In the genomic region with DNA sequence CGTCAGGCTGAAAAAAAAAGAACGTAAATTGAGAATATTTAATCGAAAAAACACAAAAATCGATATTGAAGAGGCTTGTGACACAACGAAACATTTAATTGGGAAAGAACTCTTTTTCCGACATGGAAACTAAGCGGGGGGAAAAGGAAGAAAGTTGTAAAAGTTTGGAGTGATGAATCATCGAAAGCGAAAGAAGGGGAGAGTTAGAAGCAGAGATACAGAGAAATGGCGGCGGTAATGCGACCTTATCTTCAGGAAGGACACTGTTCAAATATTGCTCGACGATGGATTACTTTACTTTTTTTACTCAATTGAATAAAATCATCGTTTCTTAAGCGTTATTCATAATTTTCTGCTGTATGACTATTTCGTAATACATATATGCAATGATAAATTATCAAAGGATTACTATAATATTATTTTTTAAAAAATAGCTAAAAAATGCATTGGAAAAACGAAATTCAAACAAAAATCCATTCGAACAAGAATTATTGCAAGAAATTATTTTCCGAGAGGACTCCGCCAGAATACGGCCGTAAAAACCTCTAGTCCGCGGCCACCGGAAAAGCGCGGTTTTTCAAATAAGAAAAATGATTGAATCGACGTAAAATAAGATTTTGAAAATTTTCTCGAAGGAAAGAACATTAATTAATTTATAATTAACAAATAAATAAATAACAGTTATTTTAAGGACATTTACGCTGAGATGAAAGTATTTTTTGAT, we compare ENCODE assay signal across 3 worm cellular contexts.
TF ChIP-seq lines count a peak whose summit lies in the region.

A gene (minus strand): TSS at position 13 of the 724 bp plus-strand sequence.

TF ChIP-seq in whole organism, L1 larva, 84 proteins besides CTCF, POLR2A, EP300 and RAD21 (continued from another document and continues in another):
- peak; percentile 85 for TF ChIP-seq nhr-20 (tag; optimal IDR thresholded peaks at IDR 0.05; lab: Kevin White, UChicago)
- peak; percentile 13 for TF ChIP-seq aly-2 (tag; optimal IDR thresholded peaks at IDR 0.05; lab: Kevin White, UChicago)
- TF ChIP-seq snpc-4 (tag; optimal IDR thresholded peaks at IDR 0.05; lab: Kevin White, UChicago): peak; percentile 28
- peak; percentile 88 to 93 (median 91) for TF ChIP-seq dpl-1 (GFP tag; optimal IDR thresholded peaks at IDR 0.05; lab: Kevin White, UChicago)
- no peak for TF ChIP-seq tlp-1 (tag; optimal IDR thresholded peaks at IDR 0.05; lab: Kevin White, UChicago)
- peak; percentile 82 for TF ChIP-seq isw-1 (GFP tag; IDR thresholded peaks at IDR 0.05; lab: Robert Waterston, UW)
- TF ChIP-seq sup-37 (GFP tag; optimal IDR thresholded peaks at IDR 0.05; lab: Kevin White, UChicago): peak; percentile 82
- TF ChIP-seq nhr-71 (tag; optimal IDR thresholded peaks at IDR 0.05; lab: Kevin White, UChicago): peak; percentile 94
- no peak for TF ChIP-seq sptf-1 (tag; optimal IDR thresholded peaks at IDR 0.05; lab: Kevin White, UChicago)
- TF ChIP-seq alr-1 (tag; optimal IDR thresholded peaks at IDR 0.05; lab: Kevin White, UChicago; ENCODE audit: borderline replicate concordance): no peak
- peak; percentile 90 for TF ChIP-seq nhr-19 (GFP tag; conservative IDR thresholded peaks at IDR 0.05; lab: Robert Waterston, UW)
- no peak for TF ChIP-seq mdl-1 (tag; optimal IDR thresholded peaks at IDR 0.05; lab: Kevin White, UChicago)
- TF ChIP-seq lin-14 (GFP tag; optimal IDR thresholded peaks at IDR 0.05; lab: Kevin White, UChicago): peak; percentile 84
- no peak for TF ChIP-seq zag-1 (tag; optimal IDR thresholded peaks at IDR 0.05; lab: Kevin White, UChicago)
- TF ChIP-seq pax-3 (tag; optimal IDR thresholded peaks at IDR 0.05; lab: Kevin White, UChicago): peak; percentile 95
- TF ChIP-seq nhr-12 (tag; optimal IDR thresholded peaks at IDR 0.05; lab: Kevin White, UChicago): no peak
- TF ChIP-seq efl-1 (optimal IDR thresholded peaks at IDR 0.05; lab: Kevin White, UChicago): peak; percentile 88 to 94
- peak; percentile 93 to 99 for TF ChIP-seq efl-1 (GFP tag; optimal IDR thresholded peaks at IDR 0.05 in 1 of 2; lab: Kevin White, UChicago)
- peak; percentile 97 for TF ChIP-seq fkh-4 (tag; optimal IDR thresholded peaks at IDR 0.05; lab: Kevin White, UChicago; ENCODE audit: borderline replicate concordance)
- peak; percentile 85 for TF ChIP-seq fkh-8 (tag; optimal IDR thresholded peaks at IDR 0.05; lab: Kevin White, UChicago)
- no peak for TF ChIP-seq elt-3 (tag; optimal IDR thresholded peaks at IDR 0.05; lab: Kevin White, UChicago)
- no peak for TF ChIP-seq fkh-10 (GFP tag; optimal IDR thresholded peaks at IDR 0.05; lab: Kevin White, UChicago)
- TF ChIP-seq dsc-1 (tag; optimal IDR thresholded peaks at IDR 0.05; lab: Kevin White, UChicago): peak; percentile 94
- TF ChIP-seq nhr-28 (tag; optimal IDR thresholded peaks at IDR 0.05; lab: Kevin White, UChicago): no peak
- TF ChIP-seq ztf-4 (tag; optimal IDR thresholded peaks at IDR 0.05; lab: Kevin White, UChicago): no peak
- TF ChIP-seq vab-15 (tag; optimal IDR thresholded peaks at IDR 0.05; lab: Kevin White, UChicago): peak; percentile 33
- peak; percentile 84 for TF ChIP-seq zip-4 (GFP tag; optimal IDR thresholded peaks at IDR 0.05; lab: Kevin White, UChicago)
- TF ChIP-seq unc-98 (GFP tag; IDR thresholded peaks at IDR 0.05; lab: Robert Waterston, UW): peak; percentile 88
- no peak for TF ChIP-seq nhr-11 (tag; optimal IDR thresholded peaks at IDR 0.05; lab: Kevin White, UChicago)
- TF ChIP-seq sox-4 (tag; optimal IDR thresholded peaks at IDR 0.05; lab: Kevin White, UChicago): peak; percentile 91
- TF ChIP-seq rnt-1 (tag; optimal IDR thresholded peaks at IDR 0.05; lab: Kevin White, UChicago): peak; percentile 99
- TF ChIP-seq xbp-1 (tag; optimal IDR thresholded peaks at IDR 0.05; lab: Kevin White, UChicago): peak; percentile 90
- peak; percentile 92 to 93 for TF ChIP-seq lin-35 (GFP tag; optimal IDR thresholded peaks at IDR 0.05; lab: Kevin White, UChicago)
- TF ChIP-seq hpl-2 (GFP tag; optimal IDR thresholded peaks at IDR 0.05; lab: Kevin White, UChicago): no peak
- peak; percentile 12 for TF ChIP-seq C16A3.4 (tag; optimal IDR thresholded peaks at IDR 0.05; lab: Kevin White, UChicago)
- peak; percentile 84 for TF ChIP-seq C04F5.9 (tag; optimal IDR thresholded peaks at IDR 0.05; lab: Kevin White, UChicago)
- no peak for TF ChIP-seq egl-27 (tag; optimal IDR thresholded peaks at IDR 0.05; lab: Kevin White, UChicago)
- TF ChIP-seq nhr-77 (tag; optimal IDR thresholded peaks at IDR 0.05; lab: Kevin White, UChicago): no peak
- TF ChIP-seq fos-1 (tag; optimal IDR thresholded peaks at IDR 0.05; lab: Kevin White, UChicago): no peak
- peak; percentile 87 for TF ChIP-seq ceh-8 (GFP tag; optimal IDR thresholded peaks at IDR 0.05; lab: Kevin White, UChicago)
- TF ChIP-seq hlh-17 (GFP tag; optimal IDR thresholded peaks at IDR 0.05; lab: Kevin White, UChicago; ENCODE audit: borderline replicate concordance): peak; percentile 78

TF ChIP-seq in whole organism, L3 larva, 47 proteins besides CTCF, POLR2A, EP300 and RAD21 (continued from another document):
- no peak for TF ChIP-seq mml-1 (tag; optimal IDR thresholded peaks at IDR 0.05; lab: Kevin White, UChicago)
- TF ChIP-seq jun-1 (tag; optimal IDR thresholded peaks at IDR 0.05; lab: Kevin White, UChicago): peak; percentile 14
- no peak for TF ChIP-seq mdl-1 (tag; optimal IDR thresholded peaks at IDR 0.05; lab: Kevin White, UChicago)
- TF ChIP-seq ztf-11 (tag; optimal IDR thresholded peaks at IDR 0.05; lab: Kevin White, UChicago): no peak
- TF ChIP-seq nhr-25 (tag; optimal IDR thresholded peaks at IDR 0.05; lab: Kevin White, UChicago): no peak
- no peak for TF ChIP-seq skn-1 (tag; optimal IDR thresholded peaks at IDR 0.05; lab: Kevin White, UChicago)
- no peak for TF ChIP-seq nhr-23 (tag; optimal IDR thresholded peaks at IDR 0.05; lab: Kevin White, UChicago)
- no peak for TF ChIP-seq nhr-11 (tag; optimal IDR thresholded peaks at IDR 0.05; lab: Kevin White, UChicago)
- TF ChIP-seq nfya-1 (tag; optimal IDR thresholded peaks at IDR 0.05; lab: Kevin White, UChicago; ENCODE audit: insufficient read depth): peak; percentile 68
- no peak for TF ChIP-seq ceh-9 (tag; optimal IDR thresholded peaks at IDR 0.05; lab: Kevin White, UChicago)
- peak; percentile 52 for TF ChIP-seq lin-15B (tag; optimal IDR thresholded peaks at IDR 0.05; lab: Kevin White, UChicago)
- no peak for TF ChIP-seq fkh-2 (tag; optimal IDR thresholded peaks at IDR 0.05; lab: Kevin White, UChicago)
- TF ChIP-seq egl-5 (tag; optimal IDR thresholded peaks at IDR 0.05; lab: Kevin White, UChicago): peak; percentile 50
- no peak for TF ChIP-seq egl-27 (tag; optimal IDR thresholded peaks at IDR 0.05; lab: Kevin White, UChicago)
- no peak for TF ChIP-seq elt-3 (tag; optimal IDR thresholded peaks at IDR 0.05; lab: Kevin White, UChicago)
- TF ChIP-seq zag-1 (tag; optimal IDR thresholded peaks at IDR 0.05; lab: Kevin White, UChicago): no peak
- TF ChIP-seq ZK546.5 (tag; optimal IDR thresholded peaks at IDR 0.05; lab: Kevin White, UChicago): peak; percentile 33
- TF ChIP-seq pha-4 (tag; optimal IDR thresholded peaks at IDR 0.05; lab: Kevin White, UChicago): peak; percentile 11
- peak; percentile 26 for TF ChIP-seq R02D3.7 (tag; optimal IDR thresholded peaks at IDR 0.05; lab: Kevin White, UChicago)
- TF ChIP-seq nhr-12 (tag; optimal IDR thresholded peaks at IDR 0.05; lab: Kevin White, UChicago): no peak
- no peak for TF ChIP-seq hmg-11 (tag; optimal IDR thresholded peaks at IDR 0.05; lab: Kevin White, UChicago)
- TF ChIP-seq nhr-28 (tag; optimal IDR thresholded peaks at IDR 0.05; lab: Kevin White, UChicago): no peak
- no peak for TF ChIP-seq sea-2 (GFP tag; optimal IDR thresholded peaks at IDR 0.05; lab: Kevin White, UChicago)
- TF ChIP-seq fos-1 (tag; optimal IDR thresholded peaks at IDR 0.05; lab: Kevin White, UChicago): peak; percentile 30

TF ChIP-seq in whole organism, young adult, 124 proteins besides CTCF, POLR2A, EP300 and RAD21 (continued from another document and continues in another):
- TF ChIP-seq C06A6.2 (GFP tag; conservative IDR thresholded peaks at IDR 0.05; lab: Robert Waterston, UW): no peak
- TF ChIP-seq aptf-2 (GFP tag; conservative IDR thresholded peaks at IDR 0.05; lab: Robert Waterston, UW): 0 out of 2 replicates have a peak, but pooled peaks have one; percentile 53
- no peak for TF ChIP-seq him-1 (tag; optimal IDR thresholded peaks at IDR 0.05; lab: Kevin White, UChicago)
- peak; percentile 9 for TF ChIP-seq T07F8.4 (tag; optimal IDR thresholded peaks at IDR 0.05; lab: Kevin White, UChicago)
- TF ChIP-seq fkh-3 (tag; optimal IDR thresholded peaks at IDR 0.05; lab: Kevin White, UChicago): no peak
- no peak for TF ChIP-seq Y56A3A.18 (GFP tag; IDR thresholded peaks at IDR 0.05; lab: Robert Waterston, UW)
- TF ChIP-seq ZK185.1 (tag; optimal IDR thresholded peaks at IDR 0.05; lab: Kevin White, UChicago; ENCODE audit: poor library complexity, severe bottlenecking): peak; percentile 88
- TF ChIP-seq hsf-1 (GFP tag; IDR thresholded peaks at IDR 0.05; lab: Robert Waterston, UW): 0 out of 2 replicates have a peak, but pooled peaks have one; percentile 56
- TF ChIP-seq ztf-18 (tag; optimal IDR thresholded peaks at IDR 0.05; lab: Kevin White, UChicago): no peak
- no peak for TF ChIP-seq akir-1 (GFP tag; optimal IDR thresholded peaks at IDR 0.05; lab: Kevin White, UChicago)
- TF ChIP-seq mes-4 (tag; optimal IDR thresholded peaks at IDR 0.05; lab: Kevin White, UChicago): no peak
- no peak for TF ChIP-seq B0035.1 (tag; optimal IDR thresholded peaks at IDR 0.05; lab: Kevin White, UChicago)
- peak; percentile 45 for TF ChIP-seq ccch-3 (GFP tag; optimal IDR thresholded peaks at IDR 0.05; lab: Kevin White, UChicago)
- no peak for TF ChIP-seq atf-7 (tag; optimal IDR thresholded peaks at IDR 0.05; lab: Kevin White, UChicago)
- no peak for TF ChIP-seq attf-6 (GFP tag; IDR thresholded peaks at IDR 0.05; lab: Robert Waterston, UW)
- no peak for TF ChIP-seq somi-1 (GFP tag; optimal IDR thresholded peaks at IDR 0.05; lab: Kevin White, UChicago)
- peak; percentile 50 for TF ChIP-seq lir-1 (GFP tag; conservative IDR thresholded peaks at IDR 0.05; lab: Robert Waterston, UW)
- TF ChIP-seq unc-130 (GFP tag; optimal IDR thresholded peaks at IDR 0.05; lab: Kevin White, UChicago): peak; percentile 83
- no peak for TF ChIP-seq lag-1 (GFP tag; IDR thresholded peaks at IDR 0.05; lab: Robert Waterston, UW)
- no peak for TF ChIP-seq D2030.7 (GFP tag; IDR thresholded peaks at IDR 0.05; lab: Robert Waterston, UW)
- no peak for TF ChIP-seq sdz-38 (tag; optimal IDR thresholded peaks at IDR 0.05; lab: Kevin White, UChicago)
- TF ChIP-seq Y53F4B.3 (GFP tag; IDR thresholded peaks at IDR 0.05; lab: Robert Waterston, UW): no peak
- TF ChIP-seq lin-26 (GFP tag; IDR thresholded peaks at IDR 0.05; lab: Robert Waterston, UW): no peak
- no peak for TF ChIP-seq ceh-91 (GFP tag; IDR thresholded peaks at IDR 0.05; lab: Robert Waterston, UW)
- TF ChIP-seq Y67H2A.10 (GFP tag; conservative IDR thresholded peaks at IDR 0.05; lab: Robert Waterston, UW): no peak
- TF ChIP-seq cebp-2 (GFP tag; IDR thresholded peaks at IDR 0.05; lab: Robert Waterston, UW): no peak
- TF ChIP-seq efl-1 (GFP tag; optimal IDR thresholded peaks at IDR 0.05; lab: Kevin White, UChicago): peak; percentile 53
- no peak for TF ChIP-seq hlh-12 (tag; optimal IDR thresholded peaks at IDR 0.05; lab: Kevin White, UChicago)
- TF ChIP-seq ceh-40 (GFP tag; IDR thresholded peaks at IDR 0.05; lab: Robert Waterston, UW): no peak
- TF ChIP-seq mel-28 (tag; optimal IDR thresholded peaks at IDR 0.05; lab: Kevin White, UChicago; ENCODE audit: borderline replicate concordance): no peak
- no peak for TF ChIP-seq F37B4.10 (GFP tag; IDR thresholded peaks at IDR 0.05; lab: Robert Waterston, UW)
- no peak for TF ChIP-seq ceh-79 (tag; optimal IDR thresholded peaks at IDR 0.05; lab: Kevin White, UChicago)
- no peak for TF ChIP-seq ama-1 (optimal IDR thresholded peaks at IDR 0.05; lab: Kevin White, UChicago)
- no peak for TF ChIP-seq ama-1 (GFP tag; optimal IDR thresholded peaks at IDR 0.05; lab: Kevin White, UChicago)
- TF ChIP-seq chd-7 (tag; optimal IDR thresholded peaks at IDR 0.05; lab: Kevin White, UChicago): no peak
- 0 out of 2 replicates have a peak, but pooled peaks have one; percentile 40 for TF ChIP-seq madf-3 (GFP tag; IDR thresholded peaks at IDR 0.05; lab: Robert Waterston, UW)
- no peak for TF ChIP-seq nhr-80 (tag; optimal IDR thresholded peaks at IDR 0.05; lab: Kevin White, UChicago)
- TF ChIP-seq ceh-27 (GFP tag; optimal IDR thresholded peaks at IDR 0.05; lab: Kevin White, UChicago): peak; percentile 82
- TF ChIP-seq let-526 (GFP tag; IDR thresholded peaks at IDR 0.05; lab: Robert Waterston, UW): no peak
- TF ChIP-seq tlf-1 (GFP tag; optimal IDR thresholded peaks at IDR 0.05; lab: Kevin White, UChicago): peak; percentile 44
- no peak for TF ChIP-seq egl-44 (GFP tag; IDR thresholded peaks at IDR 0.05; lab: Robert Waterston, UW)
- TF ChIP-seq repo-1 (tag; optimal IDR thresholded peaks at IDR 0.05; lab: Kevin White, UChicago): no peak
- TF ChIP-seq F52B5.7 (tag; optimal IDR thresholded peaks at IDR 0.05; lab: Kevin White, UChicago): no peak
- TF ChIP-seq nfyb-1 (GFP tag; IDR thresholded peaks at IDR 0.05; lab: Robert Waterston, UW): no peak
- no peak for TF ChIP-seq unc-62 (GFP tag; optimal IDR thresholded peaks at IDR 0.05; lab: Kevin White, UChicago)
- no peak for TF ChIP-seq F39B2.1 (GFP tag; IDR thresholded peaks at IDR 0.05; lab: Robert Waterston, UW)
- no peak for TF ChIP-seq pbrm-1 (GFP tag; IDR thresholded peaks at IDR 0.05; lab: Robert Waterston, UW)
- TF ChIP-seq dpl-1 (GFP tag; optimal IDR thresholded peaks at IDR 0.05; lab: Kevin White, UChicago): peak; percentile 59
- no peak for TF ChIP-seq sea-2 (GFP tag; IDR thresholded peaks at IDR 0.05; lab: Robert Waterston, UW)
- no peak for TF ChIP-seq hmg-1.2 (GFP tag; IDR thresholded peaks at IDR 0.05; lab: Robert Waterston, UW)
- no peak for TF ChIP-seq tbx-9 (tag; optimal IDR thresholded peaks at IDR 0.05; lab: Kevin White, UChicago; ENCODE audit: borderline replicate concordance)
- TF ChIP-seq ztf-22 (GFP tag; optimal IDR thresholded peaks at IDR 0.05; lab: Kevin White, UChicago): no peak
- no peak for TF ChIP-seq mxl-1 (tag; optimal IDR thresholded peaks at IDR 0.05; lab: Kevin White, UChicago)
- TF ChIP-seq hmg-20 (GFP tag; IDR thresholded peaks at IDR 0.05; lab: Robert Waterston, UW): peak; percentile 46; the same call in 1 of the 2 replicates
- TF ChIP-seq cebp-1 (GFP tag; IDR thresholded peaks at IDR 0.05; lab: Robert Waterston, UW): no peak
- TF ChIP-seq cebp-1 (tag; optimal IDR thresholded peaks at IDR 0.05; lab: Kevin White, UChicago): no peak
- peak; percentile 9 for TF ChIP-seq F22D6.2 (tag; optimal IDR thresholded peaks at IDR 0.05; lab: Kevin White, UChicago)
- no peak for TF ChIP-seq pha-4 (tag; optimal IDR thresholded peaks at IDR 0.05; lab: Kevin White, UChicago)
- TF ChIP-seq K11D2.4 (GFP tag; IDR thresholded peaks at IDR 0.05; lab: Robert Waterston, UW): peak; percentile 58; the same call in 1 of the 2 replicates
- TF ChIP-seq egrh-3 (GFP tag; IDR thresholded peaks at IDR 0.05; lab: Robert Waterston, UW): no peak
- no peak for TF ChIP-seq nhr-179 (tag; optimal IDR thresholded peaks at IDR 0.05; lab: Kevin White, UChicago)
- TF ChIP-seq F55B11.4 (tag; optimal IDR thresholded peaks at IDR 0.05; lab: Kevin White, UChicago; ENCODE audit: borderline replicate concordance, insufficient read depth): no peak
- no peak for TF ChIP-seq egl-18 (GFP tag; IDR thresholded peaks at IDR 0.05; lab: Robert Waterston, UW)
- TF ChIP-seq attf-5 (GFP tag; optimal IDR thresholded peaks at IDR 0.05; lab: Kevin White, UChicago): no peak
- TF ChIP-seq hrde-1 (tag; optimal IDR thresholded peaks at IDR 0.05; lab: Kevin White, UChicago; ENCODE audit: borderline replicate concordance): no peak
- no peak for TF ChIP-seq B0019.2 (GFP tag; conservative IDR thresholded peaks at IDR 0.05; lab: Robert Waterston, UW)
- TF ChIP-seq madf-6 (GFP tag; IDR thresholded peaks at IDR 0.05; lab: Robert Waterston, UW): no peak
- TF ChIP-seq athp-1 (tag; optimal IDR thresholded peaks at IDR 0.05; lab: Kevin White, UChicago): no peak
- TF ChIP-seq ceh-58 (GFP tag; IDR thresholded peaks at IDR 0.05; lab: Robert Waterston, UW): no peak
